Worm (Caenorhabditis elegans): ENCODE results near the gene W02D7.6.

DNA sequence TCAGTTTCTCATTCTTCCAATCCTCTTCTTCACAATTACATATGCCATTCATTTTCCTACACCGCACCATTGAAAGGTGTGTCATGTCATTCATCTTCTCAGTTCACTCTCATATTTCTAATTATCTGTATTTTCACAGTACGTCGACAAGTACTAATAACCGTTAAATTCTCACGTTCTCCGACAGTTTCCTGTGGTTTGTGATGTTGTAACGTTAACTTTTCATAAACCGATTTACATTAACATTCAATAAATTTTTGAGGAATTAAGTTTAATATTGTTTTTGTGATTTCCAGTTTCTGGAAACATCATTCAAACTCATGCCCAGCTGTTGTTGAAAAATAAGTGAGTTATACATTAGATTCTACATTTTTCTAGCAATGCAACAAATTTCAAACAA, 33.1 kb upstream of the W02D7.6 start, which contains the start of gene tmd-2:
- TF ChIP-seq sem-2 (GFP tag; optimal IDR thresholded peaks at IDR 0.05) (no peak), unc-62 (GFP tag; optimal IDR thresholded peaks at IDR 0.05) (no peak), snpc-4 (tag; optimal IDR thresholded peaks at IDR 0.05) (no peak), lin-13 (tag; optimal IDR thresholded peaks at IDR 0.05) (no peak), elt-3 (tag; optimal IDR thresholded peaks at IDR 0.05) (no peak)
